Worm (Caenorhabditis elegans) whole organism, mixed stage, embryonic: Measurements from ENCODE around the gene F09B9.5.

ENCODE experiments used
- M03D4.4 ChIP-seq: sonication (generic microtip); optimal IDR thresholded peaks from 2 replicates; lab custom pipeline; 2017; ENCODE audit warnings: mild to moderate bottlenecking, missing genetic modification characterization, missing compliant biosample characterization
- bed-3 ChIP-seq: fragments of 200-800 bp; sonication (Bioruptor generic); optimal IDR thresholded peaks from 3 replicates; lab custom pipeline; 2018; ENCODE audit warnings: mild to moderate bottlenecking, missing genetic modification characterization, moderate library complexity, missing compliant biosample characterization
- blmp-1 ChIP-seq: fragments of 150-350 bp; optimal IDR thresholded peaks from 2 replicates; lab custom pipeline; 2014; ENCODE audit warnings: missing biosample characterization, missing genetic modification characterization
- ceh-43 ChIP-seq: fragments of 200-800 bp; sonication (Bioruptor generic); optimal IDR thresholded peaks from 2 replicates; lab custom pipeline; 2018; ENCODE audit warnings: mild to moderate bottlenecking, missing genetic modification characterization, moderate library complexity, missing compliant biosample characterization
- ceh-83 ChIP-seq: fragments of 200-800 bp; sonication (Bioruptor generic); optimal IDR thresholded peaks from 2 replicates; lab custom pipeline; 2018; ENCODE audit warnings: mild to moderate bottlenecking, missing genetic modification characterization, missing compliant biosample characterization
- ces-1 ChIP-seq: fragments of 150-350 bp; optimal IDR thresholded peaks from 2 replicates; lab custom pipeline; 2014; ENCODE audit warnings: missing biosample characterization, missing genetic modification reagents, missing genetic modification characterization
- cnd-1 ChIP-seq: fragments of 200-800 bp; sonication (Bioruptor generic); optimal IDR thresholded peaks from 2 replicates; lab custom pipeline; 2018; ENCODE audit warnings: mild to moderate bottlenecking, missing genetic modification characterization, missing compliant biosample characterization
- elt-1 ChIP-seq: sonication (generic microtip); optimal IDR thresholded peaks from 2 replicates; lab custom pipeline; 2017; ENCODE audit warnings: missing genetic modification characterization, mild to moderate bottlenecking, missing compliant biosample characterization, antibody characterized with exemption, moderate library complexity, borderline replicate concordance; ENCODE audit not compliant: insufficient read depth
- elt-3 ChIP-seq: fragments of 150-350 bp; optimal IDR thresholded peaks from 2 replicates; lab custom pipeline; 2014; ENCODE audit warnings: missing biosample characterization, missing genetic modification characterization
- flh-1 ChIP-seq: fragments of 200-800 bp; sonication (Bioruptor generic); optimal IDR thresholded peaks from 2 replicates; lab custom pipeline; 2018; ENCODE audit warnings: mild to moderate bottlenecking, missing genetic modification characterization, moderate library complexity, missing compliant biosample characterization
- ham-2 ChIP-seq: fragments of 200-800 bp; sonication (Bioruptor generic); optimal IDR thresholded peaks from 2 replicates; lab custom pipeline; 2018; ENCODE audit warnings: mild to moderate bottlenecking, missing genetic modification characterization, missing compliant biosample characterization
- hlh-1 ChIP-seq: fragments of 150-350 bp; optimal IDR thresholded peaks from 2 replicates; lab custom pipeline; 2014; ENCODE audit warnings: missing biosample characterization, missing genetic modification reagents, missing genetic modification characterization
- lin-32 ChIP-seq: fragments of 200-800 bp; sonication (Bioruptor generic); optimal IDR thresholded peaks from 2 replicates; lab custom pipeline; 2018; ENCODE audit warnings: mild to moderate bottlenecking, missing genetic modification characterization, missing compliant biosample characterization
- lsy-2 ChIP-seq: fragments of 150-350 bp; optimal IDR thresholded peaks from 2 replicates; lab custom pipeline; 2014; ENCODE audit warnings: missing biosample characterization, missing genetic modification characterization
- mab-5 ChIP-seq: fragments of 150-350 bp; optimal IDR thresholded peaks from 2 replicates; lab custom pipeline; 2014; ENCODE audit warnings: missing biosample characterization, missing genetic modification characterization
- mep-1 ChIP-seq: fragments of 150-350 bp; optimal IDR thresholded peaks from 2 replicates; lab custom pipeline; 2017; ENCODE audit warnings: missing biosample characterization, missing genetic modification reagents, missing genetic modification characterization, inconsistent platforms
- mls-2 ChIP-seq: sonication (generic microtip); optimal IDR thresholded peaks from 2 replicates; lab custom pipeline; 2016; ENCODE audit warnings: mild to moderate bottlenecking, missing genetic modification characterization, moderate library complexity, missing compliant biosample characterization
- nhr-12 ChIP-seq: fragments of 150-350 bp; optimal IDR thresholded peaks from 2 replicates; lab custom pipeline; 2014; ENCODE audit warnings: missing biosample characterization, missing genetic modification characterization
- nhr-2 ChIP-seq: fragments of 150-350 bp; optimal IDR thresholded peaks from 2 replicates; lab custom pipeline; 2014; ENCODE audit warnings: missing biosample characterization, missing genetic modification characterization
- nhr-237 ChIP-seq: fragments of 150-350 bp; optimal IDR thresholded peaks from 2 replicates; lab custom pipeline; 2014; ENCODE audit warnings: missing biosample characterization, missing genetic modification characterization
- pha-4 ChIP-seq: fragments of 150-350 bp; optimal IDR thresholded peaks from 2 replicates; lab custom pipeline; 2018; ENCODE audit warnings: missing biosample characterization, missing genetic modification reagents, missing genetic modification characterization
- sem-2 ChIP-seq: fragments of 200-800 bp; sonication (Bioruptor generic); optimal IDR thresholded peaks from 2 replicates; lab custom pipeline; 2018; ENCODE audit warnings: mild to moderate bottlenecking, missing genetic modification characterization, missing compliant biosample characterization
- sptf-1 ChIP-seq: sonication (generic microtip); optimal IDR thresholded peaks from 2 replicates; lab custom pipeline; 2017; ENCODE audit warnings: mild to moderate bottlenecking, missing genetic modification characterization, moderate library complexity, missing compliant biosample characterization
- tbx-8 ChIP-seq: fragments of 200-800 bp; sonication (Bioruptor generic); optimal IDR thresholded peaks from 2 replicates; lab custom pipeline; 2018; ENCODE audit warnings: mild to moderate bottlenecking, missing genetic modification characterization, moderate library complexity, missing compliant biosample characterization
- unc-120 ChIP-seq: sonication (generic microtip); optimal IDR thresholded peaks from 2 replicates; lab custom pipeline; 2017; ENCODE audit warnings: missing genetic modification characterization, missing compliant biosample characterization; ENCODE audit not compliant: poor library complexity, severe bottlenecking
- unc-62 ChIP-seq: fragments of 150-350 bp; optimal IDR thresholded peaks from 2 replicates; lab custom pipeline; 2014; ENCODE audit warnings: missing biosample characterization, missing genetic modification reagents, missing genetic modification characterization
- zip-8 ChIP-seq: fragments of 150-350 bp; optimal IDR thresholded peaks from 2 replicates; lab custom pipeline; 2014; ENCODE audit warnings: missing biosample characterization, missing genetic modification characterization
- ztf-11 ChIP-seq: fragments of 150-350 bp; optimal IDR thresholded peaks from 2 replicates; lab custom pipeline; 2014; ENCODE audit warnings: missing biosample characterization, missing genetic modification characterization

F09B9.5 gene

ce11 chrX:10160097-10160677 lies 5.6 kb downstream of the F09B9.5 start, which contains the start of gene F09B9.4:
Gene F09B9.4 (plus strand): TSS chrX:10160627.
- TF ChIP-seq hlh-1 (tag; lab: Kevin White, UChicago) (peak; percentile 47), blmp-1 (tag; lab: Kevin White, UChicago) (no peak), pha-4 (tag; lab: Kevin White, UChicago) (no peak), lsy-2 (no peak)
- TF ChIP-seq, all 35 proteins: peak for 1

- TF ChIP-seq ces-1 (GFP tag; lab: Kevin White, UChicago) (peak; percentile 72), mep-1 (tag; lab: Kevin White, UChicago) (no peak), blmp-1 (tag; lab: Kevin White, UChicago) (no peak), flh-1 (no peak), sem-2 (GFP tag; lab: Kevin White, UChicago) (no peak), mls-2 (tag; lab: Kevin White, UChicago) (no peak), mab-5 (tag; lab: Kevin White, UChicago) (no peak), zip-8 (tag; lab: Kevin White, UChicago) (no peak)
These were observed 7.9 kb downstream of the F09B9.5 start for ce11 chrX:10162476-10162875.

- TF ChIP-seq ztf-11 (no peak), sem-2 (GFP tag; lab: Kevin White, UChicago) (no peak), sptf-1 (tag; lab: Kevin White, UChicago) (no peak), bed-3 (no peak), flh-1 (no peak), M03D4.4 (no peak), ces-1 (GFP tag; lab: Kevin White, UChicago) (peak; percentile 64)
These were observed 8.6 kb downstream of the F09B9.5 start for ce11 chrX:10163212-10163611.

ce11 chrX:10167005-10167404 lies 12.4 kb downstream of the F09B9.5 start, which contains the start of gene rnp-9:
Gene rnp-9 (plus strand): TSS chrX:10167305.
- TF ChIP-seq elt-1 (no peak), ceh-43 (GFP tag; lab: Kevin White, UChicago) (no peak), ztf-11 (no peak), M03D4.4 (no peak), mep-1 (tag; lab: Kevin White, UChicago) (no peak), unc-62 (GFP tag; lab: Kevin White, UChicago) (no peak), mls-2 (tag; lab: Kevin White, UChicago) (no peak), ham-2 (GFP tag; lab: Kevin White, UChicago) (no peak), cnd-1 (tag; lab: Kevin White, UChicago) (no peak), sptf-1 (tag; lab: Kevin White, UChicago) (no peak), ceh-83 (GFP tag; lab: Kevin White, UChicago) (no peak), ces-1 (GFP tag; lab: Kevin White, UChicago) (no peak), bed-3 (no peak)
- TF ChIP-seq, all 35 proteins: peak for 0

ce11 chrX:10168534-10168933 lies 13.9 kb downstream of the F09B9.5 start:
- TF ChIP-seq lin-32 (GFP tag; lab: Kevin White, UChicago) (no peak), ham-2 (GFP tag; lab: Kevin White, UChicago) (no peak), nhr-2 (tag; lab: Kevin White, UChicago) (no peak), tbx-8 (no peak), nhr-12 (tag; lab: Kevin White, UChicago) (no peak), nhr-237 (tag; lab: Kevin White, UChicago) (no peak), mls-2 (tag; lab: Kevin White, UChicago) (no peak), pha-4 (tag; lab: Kevin White, UChicago) (no peak), mab-5 (tag; lab: Kevin White, UChicago) (no peak), ces-1 (GFP tag; lab: Kevin White, UChicago) (no peak)

ce11 chrX:10170598-10170997 lies 16.0 kb downstream of the F09B9.5 start:
- TF ChIP-seq unc-120 (tag; lab: Kevin White, UChicago), result no peak
- TF ChIP-seq elt-3 (tag; lab: Kevin White, UChicago), result no peak
- TF ChIP-seq pha-4 (tag; lab: Kevin White, UChicago), result no peak
- TF ChIP-seq, all 35 proteins: peak for 0
